Fruit fly (Drosophila melanogaster) whole organism, embryonic: ENCODE measurements around the gene CG43999.
A peak's percentile ranks its signal among the peaks of the same experiment; 100 is the strongest.

Experiments used
- Aef1 ChIP-seq: fragments of 200-800 bp; sonication (Bioruptor generic); IDR thresholded peaks from 3 replicates; pipeline ENCODE4 v1.3.6; 2022; ENCODE audit warnings: missing biosample characterization, missing genetic modification characterization
- Asciz ChIP-seq: fragments of 200-800 bp; sonication (Bioruptor generic); optimal IDR thresholded peaks from 2 replicates; lab custom pipeline; 2017; ENCODE audit warnings: missing biosample characterization, mild to moderate bottlenecking, missing genetic modification characterization, missing genetic modification reagents
- Atf-2 ChIP-seq: fragments of 200-800 bp; sonication (Bioruptor generic); optimal IDR thresholded peaks from 2 replicates; lab custom pipeline; 2016; ENCODE audit warnings: missing biosample characterization, missing genetic modification characterization
- Blimp-1 ChIP-seq: fragments of 200-800 bp; sonication (Bioruptor generic); optimal IDR thresholded peaks from 3 replicates; lab custom pipeline; 2018; ENCODE audit warnings: missing biosample characterization, missing genetic modification characterization, mild to moderate bottlenecking, moderate library complexity, missing genetic modification reagents
- CG10366 ChIP-seq: fragments of 200-800 bp; sonication (Bioruptor generic); IDR thresholded peaks from 2 replicates; pipeline ENCODE4 v1.3.6; 2022; ENCODE audit warnings: missing biosample characterization, missing genetic modification characterization
- CG11093 ChIP-seq: fragments of 200-800 bp; sonication (Bioruptor generic); IDR thresholded peaks from 3 replicates; pipeline ENCODE4 v1.3.6; 2022; ENCODE audit warnings: missing biosample characterization, missing genetic modification characterization
- CG11456 ChIP-seq: fragments of 200-800 bp; sonication (Bioruptor generic); IDR thresholded peaks from 3 replicates; pipeline ENCODE4 v1.3.6; 2022; ENCODE audit warnings: missing biosample characterization, missing genetic modification characterization
- CG11695 ChIP-seq: fragments of 200-800 bp; sonication (Bioruptor generic); IDR thresholded peaks from 3 replicates; pipeline ENCODE4 v1.3.6; 2022; ENCODE audit warnings: missing biosample characterization, missing genetic modification characterization
- CG12155 ChIP-seq: fragments of 200-800 bp; sonication (Bioruptor generic); optimal IDR thresholded peaks from 3 replicates; lab custom pipeline; 2016; ENCODE audit warnings: missing biosample characterization, missing genetic modification characterization
- CG12219 ChIP-seq: fragments of 200-800 bp; sonication (Bioruptor generic); optimal IDR thresholded peaks from 3 replicates; lab custom pipeline; 2018; ENCODE audit warnings: missing biosample characterization, mild to moderate bottlenecking, missing genetic modification characterization
- CG13287 ChIP-seq: fragments of 200-800 bp; sonication (Bioruptor generic); IDR thresholded peaks from 2 replicates; pipeline ENCODE4 v1.3.6; 2022; ENCODE audit warnings: missing biosample characterization, missing genetic modification characterization; ENCODE audit not compliant: partially characterized antibody
- CG13624 ChIP-seq: fragments of 200-800 bp; sonication (Bioruptor generic); optimal IDR thresholded peaks from 2 replicates; lab custom pipeline; 2016; ENCODE audit warnings: missing biosample characterization, missing genetic modification characterization
- CG13775 ChIP-seq: fragments of 200-800 bp; sonication (Bioruptor generic); optimal IDR thresholded peaks from 3 replicates; lab custom pipeline; 2017; ENCODE audit warnings: missing biosample characterization, mild to moderate bottlenecking, missing genetic modification characterization
- CG14014 ChIP-seq: fragments of 200-800 bp; sonication (Bioruptor generic); IDR thresholded peaks from 2 replicates; pipeline ENCODE4 v1.3.6; 2022; ENCODE audit warnings: missing biosample characterization, missing genetic modification characterization
- CG15011 ChIP-seq: fragments of 200-800 bp; sonication (Bioruptor generic); optimal IDR thresholded peaks from 3 replicates; lab custom pipeline; 2018; ENCODE audit warnings: missing biosample characterization, mild to moderate bottlenecking, missing genetic modification characterization
- CG15601 ChIP-seq: fragments of 200-800 bp; sonication (Bioruptor generic); optimal IDR thresholded peaks from 3 replicates; lab custom pipeline; 2019; ENCODE audit warnings: missing biosample characterization, mild to moderate bottlenecking, missing genetic modification characterization, moderate library complexity
- CG15696 ChIP-seq: fragments of 200-800 bp; sonication (Bioruptor generic); optimal IDR thresholded peaks from 2 replicates; lab custom pipeline; 2019; ENCODE audit warnings: missing biosample characterization, mild to moderate bottlenecking, missing genetic modification characterization, moderate library complexity
- CG17568 ChIP-seq: fragments of 200-800 bp; sonication (Bioruptor generic); optimal IDR thresholded peaks from 2 replicates; lab custom pipeline; 2018; ENCODE audit warnings: missing biosample characterization, mild to moderate bottlenecking, missing genetic modification characterization, moderate library complexity
- CG18476 ChIP-seq: fragments of 200-800 bp; sonication (Bioruptor generic); optimal IDR thresholded peaks from 2 replicates; lab custom pipeline; 2016; ENCODE audit warnings: missing biosample characterization, mild to moderate bottlenecking, missing genetic modification characterization
- CG18599 ChIP-seq: fragments of 200-800 bp; sonication (Bioruptor generic); optimal IDR thresholded peaks from 3 replicates; lab custom pipeline; 2017; ENCODE audit warnings: missing biosample characterization, missing genetic modification characterization, mild to moderate bottlenecking, moderate library complexity, missing genetic modification reagents
- CG2202 ChIP-seq: fragments of 200-800 bp; sonication (Bioruptor generic); optimal IDR thresholded peaks from 2 replicates; lab custom pipeline; 2018; ENCODE audit warnings: missing biosample characterization, mild to moderate bottlenecking, missing genetic modification characterization
- CG31224 ChIP-seq: fragments of 200-800 bp; sonication (Bioruptor generic); IDR thresholded peaks from 2 replicates; pipeline ENCODE4 v1.3.6; 2022; ENCODE audit warnings: missing biosample characterization, missing genetic modification characterization
- CG6765 ChIP-seq: fragments of 200-800 bp; sonication (Bioruptor generic); optimal IDR thresholded peaks from 3 replicates; lab custom pipeline; 2017; ENCODE audit warnings: missing biosample characterization, mild to moderate bottlenecking, missing genetic modification characterization
- CG7556 ChIP-seq: fragments of 200-800 bp; sonication (Bioruptor generic); optimal IDR thresholded peaks from 2 replicates; lab custom pipeline; 2017; ENCODE audit warnings: missing biosample characterization, mild to moderate bottlenecking, missing genetic modification characterization
- CG8478 ChIP-seq: fragments of >200 bp; optimal IDR thresholded peaks from 2 replicates; lab custom pipeline; 2018
- Dip3 ChIP-seq: fragments of 200-800 bp; sonication (Bioruptor generic); optimal IDR thresholded peaks from 3 replicates; lab custom pipeline; 2016; ENCODE audit warnings: missing biosample characterization, missing genetic modification characterization
- Drgx ChIP-seq: fragments of 200-800 bp; sonication (Bioruptor generic); IDR thresholded peaks from 2 replicates; pipeline ENCODE4 v1.3.6; 2022; ENCODE audit warnings: missing biosample characterization, missing genetic modification characterization
- Ets65A ChIP-seq: fragments of 200-800 bp; sonication (Bioruptor generic); peaks from one replicate; lab custom pipeline; 2016; ENCODE audit warnings: missing biosample characterization, missing genetic modification characterization
- Fer3 ChIP-seq: fragments of 200-800 bp; sonication (Bioruptor generic); optimal IDR thresholded peaks from 2 replicates; lab custom pipeline; 2018; ENCODE audit warnings: missing biosample characterization, mild to moderate bottlenecking, missing genetic modification characterization, moderate library complexity
- Hmx ChIP-seq: fragments of 200-800 bp; sonication (Bioruptor generic); optimal IDR thresholded peaks from 2 replicates; lab custom pipeline; 2016; ENCODE audit warnings: missing biosample characterization, missing genetic modification characterization
- Hr3 ChIP-seq: fragments of 200-800 bp; sonication (Bioruptor generic); optimal IDR thresholded peaks from 3 replicates; lab custom pipeline; 2016; ENCODE audit warnings: missing biosample characterization, missing genetic modification characterization
- Meics ChIP-seq: fragments of 200-800 bp; sonication (Bioruptor generic); optimal IDR thresholded peaks from 2 replicates; lab custom pipeline; 2017; ENCODE audit warnings: missing biosample characterization, mild to moderate bottlenecking, missing genetic modification characterization
- Mrtf ChIP-seq: fragments of 200-800 bp; sonication (Bioruptor generic); IDR thresholded peaks from 3 replicates; pipeline ENCODE4 v1.3.6; 2022; ENCODE audit warnings: missing biosample characterization, missing genetic modification characterization
- Ptx1 ChIP-seq: fragments of 200-800 bp; sonication (Bioruptor generic); IDR thresholded peaks from 2 replicates; pipeline ENCODE4 v1.3.6; 2022; ENCODE audit warnings: missing biosample characterization, missing genetic modification characterization
- Sry-β ChIP-seq: fragments of 200-800 bp; sonication (Bioruptor generic); optimal IDR thresholded peaks from 2 replicates; lab custom pipeline; 2018; ENCODE audit warnings: missing biosample characterization, mild to moderate bottlenecking, missing genetic modification characterization, moderate library complexity
- Trl ChIP-seq, 3 experiments: fragments of >200 bp in 2 of 3; fragments of 200-800 bp in 1 of 3; sonication (Bioruptor generic) in 1 of 3; optimal IDR thresholded peaks; 2 replicates in 1 of 3; 3 replicates in 2 of 3; lab custom pipeline; 2016 to 2017; ENCODE audit warnings: missing biosample characterization in 1 of 3, missing genetic modification characterization in 1 of 3
- al ChIP-seq: fragments of 200-800 bp; sonication (Bioruptor generic); IDR thresholded peaks from 2 replicates; pipeline ENCODE4 v1.3.6; 2022; ENCODE audit warnings: missing biosample characterization, missing genetic modification characterization
- az2 ChIP-seq: fragments of 200-800 bp; sonication (Bioruptor generic); optimal IDR thresholded peaks from 3 replicates; lab custom pipeline; 2016; ENCODE audit warnings: missing biosample characterization, missing genetic modification characterization
- fd102C ChIP-seq: fragments of 200-800 bp; sonication (Bioruptor generic); optimal IDR thresholded peaks from 2 replicates; lab custom pipeline; 2018; ENCODE audit warnings: missing biosample characterization, mild to moderate bottlenecking, missing genetic modification characterization, moderate library complexity
- gfzf ChIP-seq: fragments of 200-800 bp; sonication (Bioruptor generic); optimal IDR thresholded peaks from 2 replicates; lab custom pipeline; 2016; ENCODE audit warnings: missing biosample characterization, mild to moderate bottlenecking, missing genetic modification characterization, moderate library complexity
- lab ChIP-seq: fragments of 200-800 bp; sonication (Bioruptor generic); optimal IDR thresholded peaks from 3 replicates; lab custom pipeline; 2017; ENCODE audit warnings: missing biosample characterization, missing genetic modification characterization, mild to moderate bottlenecking, moderate library complexity, missing genetic modification reagents
- nom ChIP-seq: fragments of 200-800 bp; sonication (Bioruptor generic); optimal IDR thresholded peaks from 2 replicates; lab custom pipeline; 2017; ENCODE audit warnings: missing biosample characterization, missing genetic modification characterization, mild to moderate bottlenecking, moderate library complexity, missing genetic modification reagents
- org-1 ChIP-seq: fragments of 200-800 bp; sonication (Bioruptor generic); optimal IDR thresholded peaks from 2 replicates; lab custom pipeline; 2017; ENCODE audit warnings: missing biosample characterization, missing genetic modification characterization
- otp ChIP-seq: fragments of 200-800 bp; sonication (Bioruptor generic); IDR thresholded peaks from 3 replicates; pipeline ENCODE4, ENCODE4 v1.3.6; 2022; ENCODE audit warnings: missing biosample characterization, missing genetic modification characterization
- pan ChIP-seq, 4 experiments: fragments of >200 bp in 3 of 4; fragments of 200-800 bp in 1 of 4; sonication (Bioruptor generic) in 1 of 4; optimal IDR thresholded peaks in 3 of 4; IDR thresholded peaks in 1 of 4; 2 replicates each; pipeline versions ENCODE4 v1.3.6 to Lab custom; 2017 to 2022; ENCODE audit warnings: missing biosample characterization in 2 of 4, missing genetic modification characterization in 2 of 4, mixed read lengths in 1 of 4
- sens ChIP-seq: fragments of 200-800 bp; sonication (Bioruptor generic); peaks from one replicate; lab custom pipeline; 2016; ENCODE audit warnings: missing biosample characterization, missing genetic modification characterization
- sisA ChIP-seq: fragments of 200-800 bp; sonication (Bioruptor generic); IDR thresholded peaks from 2 replicates; pipeline ENCODE4 v1.3.6; 2022; ENCODE audit warnings: missing biosample characterization, missing genetic modification characterization
- so ChIP-seq: fragments of 200-800 bp; sonication (Bioruptor generic); IDR thresholded peaks from 3 replicates; pipeline ENCODE4 v1.3.6; 2022; ENCODE audit warnings: missing biosample characterization, missing genetic modification characterization
- unpg ChIP-seq: fragments of 200-800 bp; sonication (Bioruptor generic); optimal IDR thresholded peaks from 3 replicates; lab custom pipeline; 2018; ENCODE audit warnings: missing biosample characterization, mild to moderate bottlenecking, missing genetic modification characterization, moderate library complexity
- wdn ChIP-seq: fragments of 200-800 bp; sonication (Bioruptor generic); IDR thresholded peaks from 2 replicates; pipeline ENCODE4 v1.3.6; 2022; ENCODE audit warnings: missing biosample characterization, missing genetic modification characterization

The CG43999 gene

dm6 chr3R:23915042-23915428, 13.8 kb downstream of the CG43999 start (continued):
- TF ChIP-seq Hr3 (peak; percentile 33), CG13287 (GFP tag; lab: Robert Waterston, UW) (no peak), CG13624 (GFP tag; lab: Kevin White, UChicago) (no peak), CG12219 (no peak), org-1 (GFP tag; lab: Kevin White, UChicago) (no peak), Aef1 (0 out of 3 replicates have a peak, but pooled peaks have one; percentile 24), nom (GFP tag; lab: Kevin White, UChicago) (peak; percentile 89), CG17568 (GFP tag; lab: Kevin White, UChicago) (no peak), pan (optimal IDR thresholded peaks at IDR 0.05; lab: Kevin White, UChicago) (no peak), pan (GFP tag; optimal IDR thresholded peaks at IDR 0.05 in 1 of 2, IDR thresholded peaks at IDR 0.05 in 1 of 2) (peak in 1 of 2 experiments; percentile 73), Blimp-1 (GFP tag; lab: Kevin White, UChicago) (peak; percentile 35), CG18476 (GFP tag; lab: Kevin White, UChicago) (peak; percentile 3), lab (GFP tag; lab: Kevin White, UChicago) (peak; percentile 50), Fer3 (tag; lab: Kevin White, UChicago) (peak; percentile 6), wdn (GFP tag; lab: Robert Waterston, UW) (0 out of 2 replicates have a peak, but pooled peaks have one; percentile 37), CG11456 (GFP tag; lab: Robert Waterston, UW) (0 out of 3 replicates have a peak, but pooled peaks have one; percentile 33), otp (GFP tag; lab: Robert Waterston, UW) (0 out of 3 replicates have a peak, but pooled peaks have one; percentile 45), CG15696 (tag; lab: Kevin White, UChicago) (no peak), so (GFP tag; lab: Robert Waterston, UW) (peak; percentile 60; the same call in 1 of the 3 replicates), CG15601 (tag; lab: Kevin White, UChicago) (no peak), Trl (optimal IDR thresholded peaks at IDR 0.05; lab: Kevin White, UChicago) (no peak), Trl (GFP tag; optimal IDR thresholded peaks at IDR 0.05; lab: Kevin White, UChicago) (peak; percentile 7), Drgx (GFP tag; lab: Robert Waterston, UW) (peak; percentile 49), sens (GFP tag; lab: Kevin White, UChicago) (peak; percentile 57), CG31224 (GFP tag; lab: Robert Waterston, UW) (peak; percentile 29; the same call in 1 of the 2 replicates), az2 (GFP tag; lab: Kevin White, UChicago) (peak; percentile 9), Mrtf (GFP tag; lab: Robert Waterston, UW) (no peak), CG11093 (no peak), sisA (GFP tag; lab: Robert Waterston, UW) (peak; percentile 19; the same call in 1 of the 2 replicates), Sry-β (GFP tag; lab: Kevin White, UChicago) (no peak), Atf-2 (GFP tag; lab: Kevin White, UChicago) (no peak), Meics (GFP tag; lab: Kevin White, UChicago) (peak; percentile 43), CG14014 (GFP tag; lab: Robert Waterston, UW) (peak; percentile 71), Ets65A (GFP tag; lab: Kevin White, UChicago) (no peak), CG18599 (GFP tag; lab: Kevin White, UChicago) (peak; percentile 44), Dip3 (GFP tag; lab: Kevin White, UChicago) (peak; percentile 18), al (peak; percentile 46; the same call in 1 of the 2 replicates), CG6765 (GFP tag; lab: Kevin White, UChicago) (no peak), Ptx1 (GFP tag; lab: Robert Waterston, UW) (peak; percentile 54), CG11695 (GFP tag; lab: Robert Waterston, UW) (0 out of 3 replicates have a peak, but pooled peaks have one; percentile 18), Hmx (no peak), CG10366 (GFP tag; lab: Robert Waterston, UW) (0 out of 2 replicates have a peak, but pooled peaks have one; percentile 36), CG8478 (lab: Kevin White, UChicago) (no peak), unpg (peak; percentile 43), CG7556 (GFP tag; lab: Kevin White, UChicago) (peak; percentile 41), Asciz (peak; percentile 21), fd102C (GFP tag; lab: Kevin White, UChicago) (no peak), gfzf (GFP tag; lab: Kevin White, UChicago) (no peak), CG15011 (GFP tag; lab: Kevin White, UChicago) (no peak), CG12155 (GFP tag; lab: Kevin White, UChicago) (peak; percentile 3), CG2202 (no peak), CG13775 (GFP tag; lab: Kevin White, UChicago) (peak; percentile 16)
